Fruit fly (Drosophila melanogaster) whole organism, prepupa: ENCODE results near the gene Pak.

ENCODE experiments used
- Blimp-1 ChIP-seq: fragments of 200-800 bp; sonication (Bioruptor generic); optimal IDR thresholded peaks from 3 replicates; lab custom pipeline; 2017; ENCODE audit warnings: missing biosample characterization, missing genetic modification characterization, mild to moderate bottlenecking, moderate library complexity, missing genetic modification reagents
- CG10631 ChIP-seq: fragments of 200-800 bp; sonication (Bioruptor generic); optimal IDR thresholded peaks from 2 replicates; lab custom pipeline; 2016; ENCODE audit warnings: missing biosample characterization, missing genetic modification characterization
- CG10669 ChIP-seq: fragments of 200-800 bp; sonication (Bioruptor generic); optimal IDR thresholded peaks from 3 replicates; lab custom pipeline; 2018; ENCODE audit warnings: missing biosample characterization, mild to moderate bottlenecking, missing genetic modification characterization, moderate library complexity
- CG11294 ChIP-seq: fragments of 200-800 bp; sonication (Bioruptor generic); IDR thresholded peaks from 2 replicates; pipeline ENCODE4 v1.3.6; 2022; ENCODE audit warnings: missing biosample characterization, missing genetic modification characterization
- CG11902 ChIP-seq: fragments of 200-800 bp; sonication (Bioruptor generic); optimal IDR thresholded peaks from 3 replicates; lab custom pipeline; 2016; ENCODE audit warnings: missing biosample characterization, missing genetic modification characterization
- CG15336 ChIP-seq: fragments of 200-800 bp; sonication (Bioruptor generic); IDR thresholded peaks from 2 replicates; pipeline ENCODE4 v1.3.6; 2022; ENCODE audit warnings: missing biosample characterization, missing genetic modification characterization
- CG1621 ChIP-seq: fragments of 200-800 bp; sonication (Bioruptor generic); optimal IDR thresholded peaks from 3 replicates; lab custom pipeline; 2018; ENCODE audit warnings: missing biosample characterization, mild to moderate bottlenecking, missing genetic modification characterization
- CG3032 ChIP-seq: fragments of 200-800 bp; optimal IDR thresholded peaks from 2 replicates; lab custom pipeline; 2019; ENCODE audit warnings: missing biosample characterization, mild to moderate bottlenecking, missing genetic modification characterization, moderate library complexity
- CG31627 ChIP-seq: fragments of 200-800 bp; sonication (Bioruptor generic); optimal IDR thresholded peaks from 3 replicates; lab custom pipeline; 2016; ENCODE audit warnings: missing biosample characterization, missing genetic modification characterization
- CG32006 ChIP-seq: fragments of 200-800 bp; sonication (Bioruptor generic); optimal IDR thresholded peaks from 3 replicates; lab custom pipeline; 2017; ENCODE audit warnings: missing biosample characterization, mild to moderate bottlenecking, missing genetic modification characterization
- CG34406 ChIP-seq: fragments of 200-800 bp; sonication (Bioruptor generic); optimal IDR thresholded peaks from 3 replicates; lab custom pipeline; 2016; ENCODE audit warnings: missing biosample characterization, missing genetic modification characterization
- CG3919 ChIP-seq: fragments of 200-800 bp; sonication (Bioruptor generic); optimal IDR thresholded peaks from 3 replicates; lab custom pipeline; 2016; ENCODE audit warnings: missing biosample characterization, missing genetic modification characterization
- CG4318 ChIP-seq: fragments of 200-800 bp; sonication (Bioruptor generic); optimal IDR thresholded peaks from 3 replicates; lab custom pipeline; 2017; ENCODE audit warnings: missing biosample characterization, mild to moderate bottlenecking, missing genetic modification characterization
- CG6163 ChIP-seq: fragments of 200-800 bp; sonication (Bioruptor generic); IDR thresholded peaks from 3 replicates; pipeline ENCODE4 v1.3.6; 2022; ENCODE audit warnings: missing biosample characterization, missing genetic modification characterization
- CG6276 ChIP-seq: fragments of 200-800 bp; sonication (Bioruptor generic); optimal IDR thresholded peaks from 2 replicates; lab custom pipeline; 2017; ENCODE audit warnings: missing biosample characterization, mild to moderate bottlenecking, missing genetic modification characterization
- CG6792 ChIP-seq: fragments of 200-800 bp; sonication (Bioruptor generic); optimal IDR thresholded peaks from 3 replicates; lab custom pipeline; 2016; ENCODE audit warnings: missing biosample characterization, missing genetic modification characterization
- CG6808 ChIP-seq: fragments of 200-800 bp; sonication (Bioruptor generic); optimal IDR thresholded peaks from 3 replicates; lab custom pipeline; 2017; ENCODE audit warnings: missing biosample characterization, missing genetic modification characterization, mild to moderate bottlenecking, moderate library complexity, missing genetic modification reagents
- CG6854 ChIP-seq: fragments of 200-800 bp; sonication (Bioruptor generic); optimal IDR thresholded peaks from 2 replicates; lab custom pipeline; 2017; ENCODE audit warnings: missing biosample characterization, mild to moderate bottlenecking, missing genetic modification characterization
- CG7368 ChIP-seq: fragments of 200-800 bp; sonication (Bioruptor generic); optimal IDR thresholded peaks from 3 replicates; lab custom pipeline; 2016; ENCODE audit warnings: missing biosample characterization, missing genetic modification characterization
- CG8119 ChIP-seq: fragments of 200-800 bp; sonication (Bioruptor generic); IDR thresholded peaks from 3 replicates; pipeline ENCODE4 v1.3.6; 2022; ENCODE audit warnings: missing biosample characterization, missing genetic modification characterization
- CG8319 ChIP-seq: fragments of 200-800 bp; sonication (Bioruptor generic); optimal IDR thresholded peaks from 3 replicates; lab custom pipeline; 2016; ENCODE audit warnings: missing biosample characterization, missing genetic modification characterization
- CG8632 ChIP-seq: fragments of 200-800 bp; sonication (Bioruptor generic); optimal IDR thresholded peaks from 3 replicates; lab custom pipeline; 2016; ENCODE audit warnings: missing biosample characterization, missing genetic modification characterization
- Eip75B ChIP-seq: fragments of 200-800 bp; sonication (Bioruptor generic); optimal IDR thresholded peaks from 3 replicates; lab custom pipeline; 2016; ENCODE audit warnings: missing biosample characterization, missing genetic modification characterization
- Eip78C ChIP-seq: fragments of 200-800 bp; sonication (Bioruptor generic); peaks from one replicate; lab custom pipeline; 2016; ENCODE audit warnings: missing biosample characterization, missing genetic modification characterization
- Eip93F ChIP-seq: fragments of 200-800 bp; sonication (Bioruptor generic); optimal IDR thresholded peaks from 2 replicates; lab custom pipeline; 2016; ENCODE audit warnings: missing biosample characterization, mild to moderate bottlenecking, missing genetic modification characterization
- Ets21C ChIP-seq: fragments of 200-800 bp; sonication (Bioruptor generic); optimal IDR thresholded peaks from 3 replicates; lab custom pipeline; 2016; ENCODE audit warnings: missing biosample characterization, missing genetic modification characterization
- Ets96B ChIP-seq: fragments of 200-800 bp; optimal IDR thresholded peaks from 2 replicates; lab custom pipeline; 2019; ENCODE audit warnings: missing biosample characterization, mild to moderate bottlenecking, missing genetic modification characterization, moderate library complexity
- Gug ChIP-seq: fragments of 200-800 bp; sonication (Bioruptor generic); IDR thresholded peaks from 2 replicates; pipeline ENCODE4 v1.3.6; 2022; ENCODE audit warnings: missing biosample characterization, missing genetic modification characterization
- Hr38 ChIP-seq: sonication (Bioruptor generic); optimal IDR thresholded peaks from 2 replicates; lab custom pipeline; 2016; ENCODE audit warnings: missing biosample characterization, missing genetic modification characterization
- Hr39 ChIP-seq: fragments of 200-800 bp; sonication (Bioruptor generic); optimal IDR thresholded peaks from 2 replicates; lab custom pipeline; 2016; ENCODE audit warnings: missing biosample characterization, missing genetic modification characterization
- Hr4 ChIP-seq: fragments of 200-800 bp; sonication (Bioruptor generic); optimal IDR thresholded peaks from 3 replicates; lab custom pipeline; 2016; ENCODE audit warnings: missing biosample characterization, missing genetic modification characterization
- Lpt ChIP-seq: fragments of 200-800 bp; sonication (Bioruptor generic); optimal IDR thresholded peaks from 3 replicates; lab custom pipeline; 2016; ENCODE audit warnings: missing biosample characterization, missing genetic modification characterization
- OdsH ChIP-seq: fragments of 200-800 bp; sonication (Bioruptor generic); optimal IDR thresholded peaks from 3 replicates; lab custom pipeline; 2016; ENCODE audit warnings: missing biosample characterization, missing genetic modification characterization
- Smox ChIP-seq: fragments of 200-800 bp; sonication (Bioruptor generic); optimal IDR thresholded peaks from 3 replicates; lab custom pipeline; 2016; ENCODE audit warnings: missing biosample characterization, missing genetic modification characterization
- Sox15 ChIP-seq: fragments of 200-800 bp; sonication (Bioruptor generic); optimal IDR thresholded peaks from 3 replicates; lab custom pipeline; 2016; ENCODE audit warnings: missing biosample characterization, missing genetic modification characterization
- achi ChIP-seq: fragments of 200-800 bp; sonication (Bioruptor generic); optimal IDR thresholded peaks from 3 replicates; lab custom pipeline; 2016; ENCODE audit warnings: missing biosample characterization, missing genetic modification characterization
- acj6 ChIP-seq: fragments of 200-800 bp; sonication (Bioruptor generic); optimal IDR thresholded peaks from 3 replicates; lab custom pipeline; 2016; ENCODE audit warnings: missing biosample characterization, missing genetic modification characterization
- dsx ChIP-seq: fragments of 200-800 bp; optimal IDR thresholded peaks from 3 replicates; lab custom pipeline; 2019; ENCODE audit warnings: missing biosample characterization, mild to moderate bottlenecking, missing genetic modification characterization, moderate library complexity; ENCODE audit not compliant: poor library complexity, severe bottlenecking
- eg ChIP-seq: fragments of 200-800 bp; sonication (Bioruptor generic); IDR thresholded peaks from 3 replicates; pipeline ENCODE4 v1.3.6; 2022; ENCODE audit warnings: missing biosample characterization, missing genetic modification characterization
- esn ChIP-seq: fragments of 200-800 bp; sonication (Bioruptor generic); optimal IDR thresholded peaks from 2 replicates; lab custom pipeline; 2016; ENCODE audit warnings: missing biosample characterization, mild to moderate bottlenecking, missing genetic modification characterization, moderate library complexity
- fkh ChIP-seq: fragments of 200-800 bp; sonication (Bioruptor generic); optimal IDR thresholded peaks from 3 replicates; lab custom pipeline; 2017; ENCODE audit warnings: missing biosample characterization, mild to moderate bottlenecking, missing genetic modification characterization, moderate library complexity
- lz ChIP-seq: fragments of 200-800 bp; sonication (Bioruptor generic); optimal IDR thresholded peaks from 3 replicates; lab custom pipeline; 2016; ENCODE audit warnings: missing biosample characterization, missing genetic modification characterization
- pdm3 ChIP-seq: fragments of 200-800 bp; sonication (Bioruptor generic); optimal IDR thresholded peaks from 3 replicates; lab custom pipeline; 2016; ENCODE audit warnings: missing biosample characterization, missing genetic modification characterization
- salr ChIP-seq, 2 experiments: fragments of 200-800 bp; sonication (Bioruptor generic); optimal IDR thresholded peaks; 3 replicates each; lab custom pipeline; 2016 to 2018; ENCODE audit warnings: missing biosample characterization in 2 of 2, missing genetic modification characterization in 2 of 2, mild to moderate bottlenecking in 1 of 2
- spab ChIP-seq: fragments of 200-800 bp; sonication (Bioruptor generic); optimal IDR thresholded peaks from 2 replicates; lab custom pipeline; 2017; ENCODE audit warnings: missing biosample characterization, mild to moderate bottlenecking, missing genetic modification characterization, missing genetic modification reagents
- ss ChIP-seq, 2 experiments: fragments of 200-800 bp; sonication (Bioruptor generic); optimal IDR thresholded peaks; 2 replicates in 1 of 2; 3 replicates in 1 of 2; lab custom pipeline; 2017 to 2018; ENCODE audit warnings: mild to moderate bottlenecking in 2 of 2, missing biosample characterization in 2 of 2, missing genetic modification characterization in 2 of 2, moderate library complexity in 1 of 2
- topi ChIP-seq: fragments of 200-800 bp; sonication (Bioruptor generic); optimal IDR thresholded peaks from 3 replicates; lab custom pipeline; 2016; ENCODE audit warnings: missing biosample characterization, missing genetic modification characterization
- vri ChIP-seq: fragments of 200-800 bp; sonication (Bioruptor generic); optimal IDR thresholded peaks from 3 replicates; lab custom pipeline; 2016; ENCODE audit warnings: missing biosample characterization, mild to moderate bottlenecking, missing genetic modification characterization

The Pak gene

DNA sequence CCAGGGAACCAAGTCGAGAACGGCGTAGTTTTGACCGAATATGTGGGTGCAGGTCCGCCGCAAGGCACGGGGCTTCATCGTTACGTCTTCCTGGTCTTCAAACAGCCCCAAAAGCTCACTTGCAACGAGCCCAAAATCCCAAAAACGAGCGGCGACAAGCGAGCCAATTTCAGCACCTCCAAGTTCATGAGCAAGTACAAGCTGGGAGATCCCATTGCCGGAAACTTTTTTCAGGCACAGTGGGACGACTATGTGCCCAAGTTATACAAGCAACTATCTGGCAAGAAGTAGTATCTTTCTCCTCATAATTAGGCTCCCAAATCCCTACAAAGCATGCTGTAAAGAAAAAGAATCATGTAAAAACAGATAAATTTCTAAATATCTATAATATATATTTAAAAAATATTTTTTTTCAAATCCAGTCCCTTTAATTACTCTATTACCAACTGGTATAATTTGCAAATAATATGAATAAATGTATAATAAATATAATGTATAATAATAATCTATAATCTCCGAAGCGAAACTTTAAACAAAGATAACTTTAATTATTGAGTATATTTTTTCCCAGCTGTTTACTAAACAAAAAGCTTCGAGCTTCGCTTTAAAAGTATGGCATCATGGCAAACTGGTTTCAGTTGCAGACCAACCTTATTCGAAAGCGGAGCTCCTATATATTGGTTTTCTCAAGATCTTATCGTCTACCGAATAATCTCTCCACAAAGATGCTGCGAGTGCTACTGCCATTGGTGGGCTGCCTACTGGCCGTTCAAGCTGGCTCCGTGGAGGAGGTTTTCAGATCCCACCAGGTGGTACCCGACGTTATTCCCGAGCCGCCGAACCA, 7.1 kb upstream of the Pak start, which contains the start of gene CG17919:
CG17919 (plus strand) TSS at position 634 of the 844 bp plus-strand sequence.
- TF ChIP-seq salr (GFP tag; optimal IDR thresholded peaks at IDR 0.05; lab: Kevin White, UChicago) (peak in 1 of 2 experiments; percentile 12), Eip78C (GFP tag; lab: Kevin White, UChicago) (peak; percentile 60), topi (peak; percentile 35), lz (GFP tag; lab: Kevin White, UChicago) (peak; percentile 14), Ets96B (tag; lab: Kevin White, UChicago) (peak; percentile 27), eg (GFP tag; lab: Robert Waterston, UW) (0 out of 3 replicates have a peak, but pooled peaks have one; percentile 14), ss (GFP tag; optimal IDR thresholded peaks at IDR 0.05; lab: Kevin White, UChicago) (no peak), CG6163 (no peak), Smox (GFP tag; lab: Kevin White, UChicago) (peak; percentile 27), CG31627 (peak; percentile 13), esn (GFP tag; lab: Kevin White, UChicago) (peak; percentile 44), CG6808 (GFP tag; lab: Kevin White, UChicago) (peak; percentile 53), Lpt (GFP tag; lab: Kevin White, UChicago) (no peak), CG8119 (GFP tag; lab: Robert Waterston, UW) (peak; percentile 61), Hr39 (GFP tag; lab: Kevin White, UChicago) (peak; percentile 23), CG3919 (peak; percentile 57), CG8632 (GFP tag; lab: Kevin White, UChicago) (peak; percentile 57), Blimp-1 (GFP tag; lab: Kevin White, UChicago) (no peak), CG10669 (GFP tag; lab: Kevin White, UChicago) (no peak), CG1621 (tag; lab: Kevin White, UChicago) (peak; percentile 99), CG32006 (no peak), CG8319 (GFP tag; lab: Kevin White, UChicago) (no peak), CG6276 (no peak), CG34406 (GFP tag; lab: Kevin White, UChicago) (peak; percentile 58), achi (peak; percentile 41), pdm3 (GFP tag; lab: Kevin White, UChicago) (peak; percentile 24), acj6 (GFP tag; lab: Kevin White, UChicago) (peak; percentile 52), spab (GFP tag; lab: Kevin White, UChicago) (no peak), CG7368 (GFP tag; lab: Kevin White, UChicago) (peak; percentile 32), CG3032 (tag; lab: Kevin White, UChicago) (peak; percentile 37), dsx (GFP tag; lab: Kevin White, UChicago) (peak; percentile 13), Sox15 (GFP tag; lab: Kevin White, UChicago) (peak; percentile 15), CG10631 (GFP tag; lab: Kevin White, UChicago) (peak; percentile 39), CG15336 (GFP tag; lab: Robert Waterston, UW) (peak; percentile 53), Hr4 (GFP tag; lab: Kevin White, UChicago) (peak; percentile 19), Eip93F (GFP tag; lab: Kevin White, UChicago) (no peak), OdsH (GFP tag; lab: Kevin White, UChicago) (peak; percentile 60), CG6854 (GFP tag; lab: Kevin White, UChicago) (peak; percentile 17), CG6792 (peak; percentile 22)

dm6 chr3R:6345814-6346213, 4.9 kb upstream of the Pak start, which contains the start of the genes SmD2 and CG18048:
SmD2 (minus strand) TSS chr3R:6345911.
CG18048 (plus strand) TSS chr3R:6346111.
- TF ChIP-seq eg (GFP tag; lab: Robert Waterston, UW) (no peak), Gug (no peak), Eip78C (GFP tag; lab: Kevin White, UChicago) (peak; percentile 49), vri (no peak), Hr39 (GFP tag; lab: Kevin White, UChicago) (no peak), Hr38 (GFP tag; lab: Kevin White, UChicago) (no peak), fkh (GFP tag; lab: Kevin White, UChicago) (no peak), CG4318 (no peak), CG8632 (GFP tag; lab: Kevin White, UChicago) (no peak), ss (GFP tag; optimal IDR thresholded peaks at IDR 0.05; lab: Kevin White, UChicago) (no peak), CG3032 (tag; lab: Kevin White, UChicago) (peak; percentile 12), Eip75B (GFP tag; lab: Kevin White, UChicago) (no peak), CG11902 (GFP tag; lab: Kevin White, UChicago) (no peak), acj6 (GFP tag; lab: Kevin White, UChicago) (no peak), CG31627 (peak; percentile 3), Ets21C (no peak), esn (GFP tag; lab: Kevin White, UChicago) (peak; percentile 3), dsx (GFP tag; lab: Kevin White, UChicago) (peak; percentile 3), CG11294 (GFP tag; lab: Robert Waterston, UW) (no peak)
